Worm (Caenorhabditis elegans) whole organism, L4 larva: ENCODE results near the gene K10G9.2.

Source experiments
- D1046.2 ChIP-seq: fragments of 200-800 bp; sonication (Bioruptor generic); IDR thresholded peaks from 2 replicates; pipeline ENCODE4 v1.3.6; 2022; ENCODE audit warnings: missing genetic modification characterization, missing compliant biosample characterization
- F26F4.8 ChIP-seq: fragments of 200-800 bp; sonication (Bioruptor generic); conservative IDR thresholded peaks from 2 replicates; pipeline ENCODE4 v1.3.6; 2022; ENCODE audit warnings: missing genetic modification characterization, missing compliant biosample characterization
- F44E2.7 ChIP-seq: fragments of 200-800 bp; sonication (Bioruptor generic); IDR thresholded peaks from 2 replicates; pipeline ENCODE4 v2.1.2; 2022; ENCODE audit warnings: missing genetic modification characterization, missing compliant biosample characterization
- F49E8.2 ChIP-seq: sonication (generic microtip); optimal IDR thresholded peaks from 2 replicates; lab custom pipeline; 2016; ENCODE audit warnings: missing compliant biosample characterization, mild to moderate bottlenecking, missing genetic modification characterization, borderline replicate concordance
- T20F7.1 ChIP-seq: fragments of 200-800 bp; sonication (Bioruptor generic); optimal IDR thresholded peaks from 2 replicates; lab custom pipeline; 2018; ENCODE audit warnings: mild to moderate bottlenecking, missing genetic modification characterization, missing compliant biosample characterization
- Y105C5A.15 ChIP-seq: fragments of 200-800 bp; sonication (Bioruptor generic); IDR thresholded peaks from 2 replicates; pipeline ENCODE4 v1.3.6; 2022; ENCODE audit warnings: missing genetic modification characterization, missing compliant biosample characterization
- Y5F2A.4 ChIP-seq: fragments of 200-800 bp; sonication (Bioruptor generic); optimal IDR thresholded peaks from 2 replicates; lab custom pipeline; 2018; ENCODE audit warnings: mild to moderate bottlenecking, missing genetic modification characterization, missing compliant biosample characterization
- aly-2 ChIP-seq: sonication (generic microtip); optimal IDR thresholded peaks from 2 replicates; lab custom pipeline; 2018; ENCODE audit warnings: missing biosample characterization, missing genetic modification characterization
- ceh-20 ChIP-seq: fragments of 200-800 bp; sonication (Bioruptor generic); IDR thresholded peaks from 2 replicates; pipeline ENCODE4 v1.3.6; 2022; ENCODE audit warnings: missing genetic modification reagents, missing genetic modification characterization, missing compliant biosample characterization
- ceh-28 ChIP-seq: fragments of 150-350 bp; optimal IDR thresholded peaks from 2 replicates; lab custom pipeline; 2014; ENCODE audit warnings: missing biosample characterization, missing genetic modification reagents, missing genetic modification characterization
- ceh-32 ChIP-seq: sonication (generic microtip); optimal IDR thresholded peaks from 2 replicates; lab custom pipeline; 2016; ENCODE audit warnings: mild to moderate bottlenecking, missing genetic modification characterization, missing compliant biosample characterization; ENCODE audit not compliant: poor library complexity
- ceh-82 ChIP-seq: sonication (generic microtip); optimal IDR thresholded peaks from 2 replicates; lab custom pipeline; 2017; ENCODE audit warnings: missing biosample characterization, missing genetic modification characterization
- ces-1 ChIP-seq: fragments of 150-350 bp; sonication (generic microtip); optimal IDR thresholded peaks from 4 replicates; lab custom pipeline; 2014; ENCODE audit warnings: missing biosample characterization, missing genetic modification reagents, missing genetic modification characterization
- daf-19 ChIP-seq: fragments of 200-800 bp; sonication (Bioruptor generic); conservative IDR thresholded peaks from 2 replicates; pipeline ENCODE4 v1.3.6; 2022; ENCODE audit warnings: missing genetic modification characterization, missing compliant biosample characterization
- dmd-6 ChIP-seq: fragments of 200-800 bp; sonication (Bioruptor generic); IDR thresholded peaks from 2 replicates; pipeline ENCODE4 v1.3.6; 2022; ENCODE audit warnings: missing genetic modification reagents, missing genetic modification characterization, missing compliant biosample characterization
- dmd-9 ChIP-seq: fragments of 200-800 bp; sonication (Bioruptor generic); IDR thresholded peaks from 2 replicates; pipeline ENCODE4 v1.3.6; 2022; ENCODE audit warnings: missing genetic modification reagents, missing genetic modification characterization, missing compliant biosample characterization
- dpl-1 ChIP-seq: fragments of 150-350 bp; optimal IDR thresholded peaks from 2 replicates; lab custom pipeline; 2014; ENCODE audit warnings: missing biosample characterization, missing genetic modification reagents, missing genetic modification characterization
- egl-27 ChIP-seq: sonication (generic microtip); optimal IDR thresholded peaks from 3 replicates; lab custom pipeline; 2017; ENCODE audit warnings: missing biosample characterization, missing genetic modification reagents, missing genetic modification characterization
- fkh-10 ChIP-seq: fragments of 150-350 bp; optimal IDR thresholded peaks from 2 replicates; lab custom pipeline; 2014; ENCODE audit warnings: missing biosample characterization, missing genetic modification reagents, missing genetic modification characterization
- gei-8 ChIP-seq: fragments of 200-800 bp; sonication (Bioruptor generic); optimal IDR thresholded peaks from 2 replicates; lab custom pipeline; 2018; ENCODE audit warnings: mild to moderate bottlenecking, missing genetic modification characterization, missing compliant biosample characterization
- hif-1 ChIP-seq, 2 experiments: sonication (generic microtip); optimal IDR thresholded peaks; 2 replicates each; lab custom pipeline; 2016 to 2017; ENCODE audit warnings: missing compliant biosample characterization in 2 of 2, missing genetic modification characterization in 2 of 2, missing genetic modification reagents in 2 of 2, missing genotype in 2 of 2, mild to moderate bottlenecking in 1 of 2
- hlh-30 ChIP-seq: sonication (generic microtip); optimal IDR thresholded peaks from 2 replicates; lab custom pipeline; 2017; ENCODE audit warnings: antibody characterized with exemption, mild to moderate bottlenecking, missing genetic modification characterization, missing compliant biosample characterization; ENCODE audit not compliant: insufficient read depth
- lin-13 ChIP-seq: fragments of 150-350 bp; optimal IDR thresholded peaks from 2 replicates; lab custom pipeline; 2014; ENCODE audit warnings: missing biosample characterization, missing genetic modification reagents, missing genetic modification characterization
- lin-15B ChIP-seq: fragments of 150-350 bp; sonication (generic microtip); optimal IDR thresholded peaks from 3 replicates; lab custom pipeline; 2014; ENCODE audit warnings: missing biosample characterization, missing genetic modification characterization
- lin-29 ChIP-seq: fragments of 200-800 bp; sonication (Bioruptor generic); IDR thresholded peaks from 2 replicates; pipeline ENCODE4 v1.3.6; 2022; ENCODE audit warnings: missing genetic modification reagents, missing genetic modification characterization, missing compliant biosample characterization
- lin-38 ChIP-seq: fragments of 200-800 bp; sonication (Bioruptor generic); IDR thresholded peaks from 2 replicates; pipeline ENCODE4 v1.3.6; 2022; ENCODE audit warnings: missing genetic modification reagents, missing genetic modification characterization, missing compliant biosample characterization
- lin-39 ChIP-seq: fragments of 150-350 bp; optimal IDR thresholded peaks from 2 replicates; lab custom pipeline; 2014; ENCODE audit warnings: missing biosample characterization, missing genetic modification reagents, missing genetic modification characterization
- lir-3 ChIP-seq: sonication (generic microtip); optimal IDR thresholded peaks from 2 replicates; lab custom pipeline; 2016; ENCODE audit warnings: mild to moderate bottlenecking, missing genetic modification characterization, missing compliant biosample characterization
- madf-5 ChIP-seq, 2 experiments: fragments of 200-800 bp; sonication (Bioruptor generic); IDR thresholded peaks; 2 replicates each; pipeline ENCODE4 v1.3.6; 2022; ENCODE audit warnings: missing compliant biosample characterization in 2 of 2, missing genetic modification characterization in 2 of 2
- mxl-3 ChIP-seq: fragments of 200-800 bp; sonication (Bioruptor generic); optimal IDR thresholded peaks from 2 replicates; lab custom pipeline; 2018; ENCODE audit warnings: mild to moderate bottlenecking, missing genetic modification characterization, missing compliant biosample characterization
- nhr-102 ChIP-seq: sonication (generic microtip); optimal IDR thresholded peaks from 2 replicates; lab custom pipeline; 2016; ENCODE audit warnings: mild to moderate bottlenecking, missing genetic modification characterization, moderate library complexity, missing compliant biosample characterization
- nhr-11 ChIP-seq: fragments of 150-350 bp; optimal IDR thresholded peaks from 2 replicates; lab custom pipeline; 2014; ENCODE audit warnings: missing biosample characterization, missing genetic modification characterization
- nhr-28 ChIP-seq: fragments of 150-350 bp; optimal IDR thresholded peaks from 2 replicates; lab custom pipeline; 2014; ENCODE audit warnings: missing biosample characterization, missing genetic modification characterization
- nhr-41 ChIP-seq: fragments of 200-800 bp; sonication (Bioruptor generic); IDR thresholded peaks from 2 replicates; pipeline ENCODE4 v1.3.6; 2022; ENCODE audit warnings: missing genetic modification reagents, missing genetic modification characterization, missing compliant biosample characterization
- nhr-42 ChIP-seq: fragments of 200-800 bp; sonication (Bioruptor generic); IDR thresholded peaks from 2 replicates; pipeline ENCODE4 v1.3.6; 2022; ENCODE audit warnings: missing genetic modification characterization, missing compliant biosample characterization
- nhr-6 ChIP-seq: fragments of 150-350 bp; optimal IDR thresholded peaks from 2 replicates; lab custom pipeline; 2014; ENCODE audit warnings: missing biosample characterization, missing genetic modification characterization
- nhr-77 ChIP-seq: fragments of 150-350 bp; optimal IDR thresholded peaks from 2 replicates; lab custom pipeline; 2014; ENCODE audit warnings: missing biosample characterization, missing genetic modification characterization
- pqm-1 ChIP-seq: sonication (generic microtip); optimal IDR thresholded peaks from 2 replicates; lab custom pipeline; 2017; ENCODE audit warnings: missing biosample characterization, missing genetic modification characterization
- rbr-2 ChIP-seq: sonication (generic microtip); optimal IDR thresholded peaks from 2 replicates; lab custom pipeline; 2016; ENCODE audit warnings: missing genotype, missing genetic modification characterization, missing compliant biosample characterization
- saeg-2 ChIP-seq: fragments of 200-800 bp; sonication (Bioruptor generic); IDR thresholded peaks from 2 replicates; pipeline ENCODE4 v1.3.6; 2022; ENCODE audit warnings: missing genetic modification reagents, missing genetic modification characterization, missing compliant biosample characterization
- snpc-1.2 ChIP-seq: fragments of 200-800 bp; sonication (Bioruptor generic); IDR thresholded peaks from 2 replicates; pipeline ENCODE4 v1.3.6; 2022; ENCODE audit warnings: missing genetic modification reagents, missing genetic modification characterization, missing compliant biosample characterization
- snpc-4 ChIP-seq: fragments of 150-350 bp; optimal IDR thresholded peaks from 2 replicates; lab custom pipeline; 2014; ENCODE audit warnings: missing biosample characterization, missing genetic modification characterization
- spr-1 ChIP-seq: sonication (generic microtip); optimal IDR thresholded peaks from 2 replicates; lab custom pipeline; 2016; ENCODE audit warnings: mild to moderate bottlenecking, missing genetic modification characterization, missing compliant biosample characterization
- tag-97 ChIP-seq: fragments of 200-800 bp; sonication (Bioruptor generic); IDR thresholded peaks from 2 replicates; pipeline ENCODE4 v1.3.6; 2022; ENCODE audit warnings: missing genetic modification characterization, missing compliant biosample characterization
- tra-1 ChIP-seq: fragments of 200-800 bp; sonication (Bioruptor generic); IDR thresholded peaks from 2 replicates; pipeline ENCODE4 v1.3.6; 2022; ENCODE audit warnings: missing genetic modification reagents, missing genetic modification characterization, missing compliant biosample characterization
- unc-130 ChIP-seq: sonication (generic microtip); optimal IDR thresholded peaks from 2 replicates; lab custom pipeline; 2016; ENCODE audit warnings: missing genetic modification reagents, missing genetic modification characterization, missing compliant biosample characterization
- unc-39 ChIP-seq: sonication (generic microtip); optimal IDR thresholded peaks from 2 replicates; lab custom pipeline; 2017; ENCODE audit warnings: missing biosample characterization, missing genetic modification characterization
- zag-1 ChIP-seq: fragments of 150-350 bp; optimal IDR thresholded peaks from 2 replicates; lab custom pipeline; 2014; ENCODE audit warnings: missing biosample characterization, missing genetic modification characterization
- zip-11 ChIP-seq: fragments of 200-800 bp; sonication (Bioruptor generic); IDR thresholded peaks from 2 replicates; pipeline ENCODE4 v1.3.6; 2022; ENCODE audit warnings: missing genetic modification characterization, missing compliant biosample characterization
- zip-2 ChIP-seq: fragments of 150-350 bp; optimal IDR thresholded peaks from 2 replicates; lab custom pipeline; 2014; ENCODE audit warnings: missing biosample characterization, missing genetic modification characterization
- ztf-11 ChIP-seq: fragments of 150-350 bp; optimal IDR thresholded peaks from 2 replicates; lab custom pipeline; 2014; ENCODE audit warnings: missing biosample characterization, missing genetic modification characterization

K10G9.2 gene

ce11 chrIII:10333961-10334542 lies 48.3 kb downstream of the K10G9.2 start, which contains the start of the genes jmjd-4 and mev-1 (continued):
- TF ChIP-seq saeg-2: 0 out of 2 replicates have a peak, but pooled peaks have one; percentile 35
- TF ChIP-seq F49E8.2 (tag; lab: Kevin White, UChicago): peak; percentile 38
- TF ChIP-seq nhr-41 (GFP tag; lab: Robert Waterston, UW): peak; percentile 49; the same call in 1 of the 2 replicates
- TF ChIP-seq gei-8 (GFP tag; lab: Kevin White, UChicago): no peak
- TF ChIP-seq hlh-30 (tag; lab: Kevin White, UChicago): peak; percentile 82
- TF ChIP-seq dmd-6 (GFP tag; lab: Robert Waterston, UW): peak; percentile 88
- TF ChIP-seq ceh-28: no peak
- TF ChIP-seq nhr-28 (tag; lab: Kevin White, UChicago): peak; percentile 47
- no peak for TF ChIP-seq aly-2
- no peak for TF ChIP-seq pqm-1
- peak; percentile 35 for TF ChIP-seq unc-130 (GFP tag; lab: Kevin White, UChicago)
- peak; percentile 82 for TF ChIP-seq tra-1 (GFP tag; lab: Robert Waterston, UW)
- no peak for TF ChIP-seq tag-97
- no peak for TF ChIP-seq ztf-11
- peak; percentile 24 for TF ChIP-seq Y5F2A.4 (GFP tag; lab: Kevin White, UChicago)
- TF ChIP-seq ceh-82 (tag; lab: Kevin White, UChicago): no peak
- no peak for TF ChIP-seq Y105C5A.15 (GFP tag; lab: Robert Waterston, UW)
- no peak for TF ChIP-seq F44E2.7
- TF ChIP-seq nhr-11 (tag; lab: Kevin White, UChicago): peak; percentile 61
- 0 out of 2 replicates have a peak, but pooled peaks have one; percentile 52 for TF ChIP-seq D1046.2 (GFP tag; lab: Robert Waterston, UW)
- TF ChIP-seq rbr-2 (tag; lab: Kevin White, UChicago): peak; percentile 85
- peak; percentile 85 for TF ChIP-seq dpl-1 (GFP tag; lab: Kevin White, UChicago)
- TF ChIP-seq zag-1 (tag; lab: Kevin White, UChicago): no peak
- TF ChIP-seq lin-29 (GFP tag; lab: Robert Waterston, UW): peak; percentile 74
- peak; percentile 40 for TF ChIP-seq fkh-10 (GFP tag; lab: Kevin White, UChicago)
- TF ChIP-seq zip-2: peak; percentile 10
- TF ChIP-seq lin-15B (tag; lab: Kevin White, UChicago): no peak
- no peak for TF ChIP-seq madf-5 (GFP tag; IDR thresholded peaks at IDR 0.05; lab: Robert Waterston, UW)
- no peak for TF ChIP-seq dmd-9 (GFP tag; lab: Robert Waterston, UW)
- TF ChIP-seq lin-13 (GFP tag; lab: Kevin White, UChicago): peak; percentile 86
- peak; percentile 18 for TF ChIP-seq ceh-32 (tag; lab: Kevin White, UChicago)
- TF ChIP-seq nhr-6 (tag; lab: Kevin White, UChicago): peak; percentile 64
- peak; percentile 80 for TF ChIP-seq spr-1
- no peak for TF ChIP-seq lin-39
- TF ChIP-seq mxl-3 (GFP tag; lab: Kevin White, UChicago): peak; percentile 63
- TF ChIP-seq ceh-20 (GFP tag; lab: Robert Waterston, UW): peak; percentile 86
- TF ChIP-seq nhr-42 (GFP tag; lab: Robert Waterston, UW): 0 out of 2 replicates have a peak, but pooled peaks have one; percentile 67
- TF ChIP-seq hif-1 (tag; optimal IDR thresholded peaks at IDR 0.05; lab: Kevin White, UChicago): peak; percentile 85 to 99
- peak; percentile 91 for TF ChIP-seq lin-38 (GFP tag; lab: Robert Waterston, UW)
- no peak for TF ChIP-seq T20F7.1 (GFP tag; lab: Kevin White, UChicago)
- 0 out of 2 replicates have a peak, but pooled peaks have one; percentile 39 for TF ChIP-seq snpc-1.2 (GFP tag; lab: Robert Waterston, UW)
- TF ChIP-seq nhr-102: peak; percentile 88
- no peak for TF ChIP-seq F26F4.8
- no peak for TF ChIP-seq unc-39
- TF ChIP-seq egl-27 (tag; lab: Kevin White, UChicago): no peak
- TF ChIP-seq snpc-4 (tag; lab: Kevin White, UChicago): no peak
- no peak for TF ChIP-seq lir-3
- no peak for TF ChIP-seq ces-1 (GFP tag; lab: Kevin White, UChicago)
- peak; percentile 71 for TF ChIP-seq nhr-77 (tag; lab: Kevin White, UChicago)
- no peak for TF ChIP-seq zip-11
- 0 out of 2 replicates have a peak, but pooled peaks have one; percentile 67 for TF ChIP-seq daf-19
